Fruit fly (Drosophila melanogaster) whole organism, prepupa: Measurements from ENCODE around the gene TSG101.

Experiments used
- CG15336 ChIP-seq: fragments of 200-800 bp; sonication (Bioruptor generic); IDR thresholded peaks from 2 replicates; pipeline ENCODE4 v1.3.6; 2022; ENCODE audit warnings: missing biosample characterization, missing genetic modification characterization
- CG16779 ChIP-seq: fragments of 200-800 bp; sonication (Bioruptor generic); optimal IDR thresholded peaks from 3 replicates; lab custom pipeline; 2017; ENCODE audit warnings: missing biosample characterization, mild to moderate bottlenecking, missing genetic modification characterization
- CG3919 ChIP-seq: fragments of 200-800 bp; sonication (Bioruptor generic); optimal IDR thresholded peaks from 3 replicates; lab custom pipeline; 2016; ENCODE audit warnings: missing biosample characterization, missing genetic modification characterization
- Hr4 ChIP-seq: fragments of 200-800 bp; sonication (Bioruptor generic); optimal IDR thresholded peaks from 3 replicates; lab custom pipeline; 2016; ENCODE audit warnings: missing biosample characterization, missing genetic modification characterization
- esn ChIP-seq: fragments of 200-800 bp; sonication (Bioruptor generic); optimal IDR thresholded peaks from 2 replicates; lab custom pipeline; 2016; ENCODE audit warnings: missing biosample characterization, mild to moderate bottlenecking, missing genetic modification characterization, moderate library complexity

- no peak for TF ChIP-seq Hr4
- TF ChIP-seq CG3919 (GFP tag; lab: Kevin White, UChicago), result no peak
- no peak for TF ChIP-seq CG15336
- no peak for TF ChIP-seq esn
- no peak for TF ChIP-seq CG16779 (tag; lab: Kevin White, UChicago)
Measured at dm6 chr3L:16862284-16862683, 20.2 kb downstream of the TSG101 start, which contains the start of gene Rh4.
